Worm (Caenorhabditis elegans): ENCODE results near the gene nhr-7.
A peak's percentile ranks its signal among the peaks of the same experiment; 100 is the strongest.

Gene nhr-7

DNA sequence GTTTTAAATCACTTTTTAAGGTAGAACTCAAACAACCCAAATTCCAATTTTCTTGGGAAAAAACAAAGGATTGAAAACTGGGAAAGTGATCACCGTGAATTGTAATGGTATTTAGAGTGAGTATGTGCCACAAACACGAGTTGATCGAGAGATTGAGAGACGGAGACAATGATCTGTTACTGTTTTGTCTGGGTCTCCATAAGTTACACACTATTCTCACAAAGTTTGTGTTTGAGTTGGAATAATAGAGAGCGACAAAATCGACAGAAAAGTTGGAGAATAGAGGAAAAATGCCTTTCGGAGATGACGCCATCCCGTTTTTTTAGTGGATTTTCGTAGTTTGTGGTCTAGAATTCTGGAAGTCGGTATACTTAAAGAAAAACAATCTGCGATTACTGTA, at the start of gene nhr-7:
nhr-7 (minus strand) TSS at position 101 of the 400 bp plus-strand sequence.
- TF ChIP-seq nhr-77 (tag; optimal IDR thresholded peaks at IDR 0.05): peak; percentile 28
- TF ChIP-seq sup-37 (GFP tag; optimal IDR thresholded peaks at IDR 0.05): no peak

DNA sequence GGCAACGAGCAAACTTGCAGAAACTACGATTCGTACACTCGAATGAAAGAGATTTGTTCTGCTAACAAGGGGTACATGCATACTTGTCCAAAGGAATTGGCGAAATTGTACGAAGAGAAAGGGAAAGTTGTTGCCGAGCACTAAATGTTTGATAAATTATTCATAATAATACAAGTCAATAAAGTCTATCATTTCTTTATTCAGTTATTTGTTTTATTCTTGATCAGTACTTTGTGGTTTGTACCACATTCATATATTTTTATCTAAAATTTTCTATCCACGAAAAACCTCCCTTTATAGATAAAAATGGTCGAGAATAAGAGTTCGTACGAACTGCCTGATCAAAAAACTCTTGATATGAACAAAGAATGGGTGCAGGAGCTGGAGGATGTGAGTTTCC, 49.3 kb upstream of the nhr-7 start, which contains the start of gene edg-1:
edg-1 (plus strand) TSS at position 301 of the 400 bp plus-strand sequence.
- TF ChIP-seq nhr-85 (tag): no peak
- TF ChIP-seq lsy-2 (tag; optimal IDR thresholded peaks at IDR 0.05): no peak
- no peak for TF ChIP-seq nhr-77 (tag; optimal IDR thresholded peaks at IDR 0.05)
- TF ChIP-seq aly-2 (tag; optimal IDR thresholded peaks at IDR 0.05): no peak
- no peak for TF ChIP-seq ztf-11 (tag; optimal IDR thresholded peaks at IDR 0.05)
- no peak for TF ChIP-seq dpl-1 (GFP tag; optimal IDR thresholded peaks at IDR 0.05)
- TF ChIP-seq efl-1 (optimal IDR thresholded peaks at IDR 0.05): no peak
- no peak for TF ChIP-seq efl-1 (GFP tag; optimal IDR thresholded peaks at IDR 0.05 in 1 of 2)

DNA sequence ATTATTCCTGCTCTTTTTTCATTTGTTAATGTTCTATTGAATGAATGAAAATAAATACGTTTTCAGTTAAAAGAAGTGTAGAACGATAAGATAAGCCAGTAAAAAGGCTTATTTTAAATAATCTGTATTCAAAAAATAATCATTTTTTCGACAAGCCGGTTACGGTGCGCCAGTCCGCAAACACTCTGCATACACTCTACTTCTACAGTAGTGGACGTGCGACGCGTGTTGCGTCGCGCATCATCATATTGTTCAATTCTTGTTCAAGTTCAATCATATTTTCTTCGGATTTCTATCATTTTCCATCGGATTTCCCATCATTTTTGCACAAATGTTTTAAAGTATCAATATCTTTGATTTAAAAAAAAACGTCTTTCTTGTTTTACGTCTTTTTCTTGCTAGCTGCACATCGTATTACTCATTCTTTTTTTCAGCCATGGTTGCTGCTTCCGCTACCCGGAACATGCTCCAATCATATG, 48.8 kb upstream of the nhr-7 start, which contains the start of gene B0035.18:
B0035.18 (plus strand) TSS at position 429 of the 479 bp plus-strand sequence.
- TF ChIP-seq ama-1 (optimal IDR thresholded peaks at IDR 0.05) (no peak), lsy-2 (tag; optimal IDR thresholded peaks at IDR 0.05) (peak in 1 of 2 experiments; percentile 40)

DNA sequence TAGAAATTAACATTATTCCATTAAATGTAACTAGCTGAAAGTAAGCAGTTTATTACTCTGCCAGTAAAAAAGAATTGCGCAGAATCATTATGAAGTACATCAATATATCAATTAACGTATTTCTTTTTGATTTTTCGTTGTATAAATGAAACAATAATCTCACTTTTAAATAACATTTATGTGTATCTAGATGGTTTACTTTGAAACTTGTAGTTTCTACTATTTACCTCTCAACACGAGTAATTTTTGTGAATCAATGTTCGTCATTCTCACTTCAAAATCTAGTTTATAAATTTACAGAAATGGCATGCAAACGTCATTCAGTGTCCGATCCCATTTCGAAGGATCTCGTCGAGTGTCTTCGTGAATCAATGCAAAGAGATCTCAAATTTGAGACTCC, 46.0 kb upstream of the nhr-7 start, which contains the start of gene gspd-1:
gspd-1 (plus strand) TSS at position 301 of the 400 bp plus-strand sequence.
- TF ChIP-seq unc-30 (tag; optimal IDR thresholded peaks at IDR 0.05): no peak
- TF ChIP-seq egl-13 (tag; optimal IDR thresholded peaks at IDR 0.05): no peak
- TF ChIP-seq ceh-82 (tag; optimal IDR thresholded peaks at IDR 0.05): no peak
- TF ChIP-seq ces-1 (GFP tag; optimal IDR thresholded peaks at IDR 0.05): no peak
- TF ChIP-seq mdl-1 (tag; optimal IDR thresholded peaks at IDR 0.05): no peak
- no peak for TF ChIP-seq elt-3 (tag; optimal IDR thresholded peaks at IDR 0.05)

DNA sequence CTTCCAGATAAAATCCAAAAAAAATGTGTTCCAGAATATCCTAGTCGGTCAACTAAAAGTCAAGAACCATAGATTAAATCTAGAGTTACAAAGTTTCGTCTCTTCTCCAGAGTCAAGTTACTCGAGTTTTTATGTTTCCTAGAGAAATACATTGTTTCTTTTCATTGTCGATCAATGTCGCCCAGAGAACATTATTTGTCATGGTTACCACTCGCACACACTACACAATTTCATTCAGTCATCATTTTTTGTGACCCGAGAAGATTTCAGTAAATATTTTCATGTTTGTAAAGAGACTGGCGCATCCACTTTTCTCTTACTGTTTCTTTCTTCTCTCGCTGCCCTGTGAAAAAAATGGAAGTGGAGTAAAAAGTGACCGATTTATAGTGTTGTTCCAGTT, 45.5 kb upstream of the nhr-7 start:
- no peak for TF ChIP-seq lin-39 (tag; optimal IDR thresholded peaks at IDR 0.05)
- no peak for TF ChIP-seq nhr-76 (tag; optimal IDR thresholded peaks at IDR 0.05)
- peak; percentile 31 for TF ChIP-seq skn-1 (tag; optimal IDR thresholded peaks at IDR 0.05)
- no peak for TF ChIP-seq irx-1 (tag; optimal IDR thresholded peaks at IDR 0.05)
- peak; percentile 53 for TF ChIP-seq nhr-85 (tag)

DNA sequence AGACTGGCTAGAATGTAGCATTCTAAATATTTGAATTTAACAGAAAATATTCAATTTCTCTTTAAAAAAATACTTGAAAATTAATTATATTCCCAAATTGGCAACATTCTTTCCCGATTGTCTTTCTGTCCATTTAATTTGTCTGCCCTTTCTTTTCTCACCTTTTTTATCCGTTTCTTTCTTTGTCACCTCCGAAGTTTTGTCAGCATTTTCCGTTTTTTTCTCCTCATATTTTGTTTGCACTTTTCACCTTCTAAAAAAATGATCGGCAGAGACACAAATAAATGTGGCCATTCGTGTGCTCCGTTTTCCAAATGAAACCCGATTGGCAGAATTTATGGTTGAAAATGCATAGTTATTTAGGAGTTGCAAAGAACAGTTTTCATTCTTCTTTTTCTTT, 44.9 kb upstream of the nhr-7 start:
- TF ChIP-seq zip-4 (GFP tag; optimal IDR thresholded peaks at IDR 0.05): no peak
- peak; percentile 51 for TF ChIP-seq lin-14 (GFP tag; optimal IDR thresholded peaks at IDR 0.05)
- no peak for TF ChIP-seq sup-37 (GFP tag; optimal IDR thresholded peaks at IDR 0.05)
- no peak for TF ChIP-seq isw-1 (GFP tag; IDR thresholded peaks at IDR 0.05)
- no peak for TF ChIP-seq pqm-1 (tag; optimal IDR thresholded peaks at IDR 0.05)
- peak; percentile 78 for TF ChIP-seq skn-1 (tag; optimal IDR thresholded peaks at IDR 0.05)
- TF ChIP-seq nhr-85 (tag): peak; percentile 31
- TF ChIP-seq snu-23 (GFP tag; optimal IDR thresholded peaks at IDR 0.05): no peak

DNA sequence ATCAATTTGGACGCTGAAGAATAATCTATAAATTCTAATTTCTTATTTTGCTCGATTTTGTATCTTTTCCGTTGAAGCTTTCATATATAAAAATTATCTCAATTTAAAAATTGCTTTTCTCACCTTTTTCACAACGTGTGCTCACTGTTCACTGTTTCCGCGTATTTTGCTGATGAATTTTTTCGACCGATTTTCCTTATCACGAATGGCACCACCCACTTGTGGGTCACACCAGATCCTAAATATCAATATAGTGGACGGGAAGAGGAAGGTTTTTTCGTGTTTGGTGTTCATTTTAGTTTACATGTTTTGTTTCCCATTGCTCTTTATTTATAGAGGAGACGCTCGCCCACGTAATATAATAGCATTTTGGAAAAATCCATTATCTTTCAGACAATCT, 44.5 kb upstream of the nhr-7 start:
- TF ChIP-seq efl-1 (optimal IDR thresholded peaks at IDR 0.05) (no peak), efl-1 (GFP tag; optimal IDR thresholded peaks at IDR 0.05 in 1 of 2) (peak in 1 of 2 experiments; percentile 90), alr-1 (tag; optimal IDR thresholded peaks at IDR 0.05; ENCODE audit: borderline replicate concordance) (no peak), nhr-47 (tag; optimal IDR thresholded peaks at IDR 0.05) (no peak), nhr-85 (tag) (peak; percentile 80), ztf-11 (tag; optimal IDR thresholded peaks at IDR 0.05) (peak in 1 of 2 experiments; percentile 26)

DNA sequence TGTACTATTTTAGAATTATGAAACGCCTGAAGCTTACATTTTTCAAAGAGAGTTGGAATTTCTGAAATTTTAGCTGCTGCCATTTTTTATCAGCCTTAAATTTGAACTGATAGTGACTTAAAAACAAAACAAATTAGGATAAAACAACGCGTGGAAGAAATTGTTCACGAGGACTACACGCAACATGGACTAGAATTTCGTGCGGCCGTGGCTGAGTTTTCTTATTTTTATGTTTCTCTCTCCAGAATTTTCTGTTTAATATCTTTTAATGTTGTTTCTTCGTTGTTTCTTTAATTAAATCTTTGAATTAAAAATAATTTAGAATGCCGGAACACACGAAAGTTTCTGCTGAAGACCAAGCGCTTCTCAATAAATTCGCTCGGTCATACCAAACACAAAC, 43.7 kb upstream of the nhr-7 start, which contains the start of the genes B0035.3, B0035.22 and pfd-4:
B0035.3 (minus strand) TSS at position 114 of the 400 bp plus-strand sequence.
B0035.22 (plus strand) TSS at position 269 of the 400 bp plus-strand sequence.
pfd-4 (plus strand) TSS at position 323 of the 400 bp plus-strand sequence.
- TF ChIP-seq nhr-85 (tag) (peak; percentile 84), ceh-82 (tag; optimal IDR thresholded peaks at IDR 0.05) (peak in 1 of 3 experiments; percentile 30), nhr-28 (tag; optimal IDR thresholded peaks at IDR 0.05) (no peak), fkh-8 (tag; optimal IDR thresholded peaks at IDR 0.05) (peak; percentile 39), hpl-2 (GFP tag; optimal IDR thresholded peaks at IDR 0.05) (no peak), isw-1 (GFP tag; IDR thresholded peaks at IDR 0.05) (no peak), efl-1 (optimal IDR thresholded peaks at IDR 0.05) (peak; percentile 14 to 60), efl-1 (GFP tag; optimal IDR thresholded peaks at IDR 0.05 in 1 of 2) (peak; percentile 45 to 73), sox-4 (tag; optimal IDR thresholded peaks at IDR 0.05) (peak; percentile 67), irx-1 (tag; optimal IDR thresholded peaks at IDR 0.05) (peak; percentile 83), unc-86 (tag; optimal IDR thresholded peaks at IDR 0.05) (peak; percentile 49), nhr-20 (tag; optimal IDR thresholded peaks at IDR 0.05) (peak; percentile 70), lsy-2 (tag; optimal IDR thresholded peaks at IDR 0.05) (peak; percentile 70 to 79), aly-2 (tag; optimal IDR thresholded peaks at IDR 0.05) (peak; percentile 33), unc-130 (tag; optimal IDR thresholded peaks at IDR 0.05) (peak; percentile 45), unc-62 (GFP tag; optimal IDR thresholded peaks at IDR 0.05) (no peak), xbp-1 (tag; optimal IDR thresholded peaks at IDR 0.05) (peak; percentile 72), lin-14 (GFP tag; optimal IDR thresholded peaks at IDR 0.05) (peak; percentile 74), jun-1 (tag; optimal IDR thresholded peaks at IDR 0.05) (no peak)
